Fruit fly (Drosophila melanogaster): ENCODE data around the gene indra.
A peak's percentile ranks its signal among the peaks of the same experiment; 100 is the strongest.

The indra gene

DNA sequence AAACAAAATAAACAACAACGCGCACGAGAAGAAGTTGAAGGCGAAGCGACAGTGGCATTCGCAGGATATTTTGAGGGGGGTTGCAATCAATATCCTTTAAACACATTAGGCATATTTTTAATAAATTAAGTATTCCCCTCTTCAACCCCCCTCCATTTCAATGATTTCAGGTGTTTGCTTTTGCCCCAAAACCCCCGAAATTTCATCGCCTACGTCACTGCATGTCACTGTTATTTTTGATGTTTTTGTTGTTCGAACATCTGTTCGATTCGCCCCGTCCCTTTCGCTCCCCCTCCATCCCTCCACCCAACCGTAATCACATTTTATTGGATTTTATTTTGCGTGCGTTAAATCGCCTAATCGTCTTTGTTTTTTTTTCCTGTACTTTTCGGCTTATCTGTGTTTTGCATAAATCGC is 26.0 kb upstream of the indra start (continued):
- peak; percentile 19 for TF ChIP-seq schlank (tag; optimal IDR thresholded peaks at IDR 0.05)
- TF ChIP-seq CG43689 (GFP tag; IDR thresholded peaks at IDR 0.05), result peak; percentile 53; the same call in 1 of the 2 replicates
- peak; percentile 67 for TF ChIP-seq CG18619 (GFP tag; optimal IDR thresholded peaks at IDR 0.05)
- TF ChIP-seq CG34376 (GFP tag; optimal IDR thresholded peaks at IDR 0.05), result peak; percentile 4
- TF ChIP-seq ind (GFP tag; optimal IDR thresholded peaks at IDR 0.05), result peak; percentile 76
- peak; percentile 63 for TF ChIP-seq crc (GFP tag; optimal IDR thresholded peaks at IDR 0.05)
- TF ChIP-seq rib (GFP tag; IDR thresholded peaks at IDR 0.05), result peak; percentile 82
- TF ChIP-seq CTCF (GFP tag; optimal IDR thresholded peaks at IDR 0.05), result no peak
- peak; percentile 83 for TF ChIP-seq CG17361 (GFP tag; IDR thresholded peaks at IDR 0.05)
- peak; percentile 56 for TF ChIP-seq CG12071 (GFP tag; optimal IDR thresholded peaks at IDR 0.05)
- TF ChIP-seq stwl (tag; optimal IDR thresholded peaks at IDR 0.05), result peak; percentile 2
- TF ChIP-seq CG1529 (GFP tag; optimal IDR thresholded peaks at IDR 0.05), result peak; percentile 56
- TF ChIP-seq CG10366 (GFP tag; IDR thresholded peaks at IDR 0.05), result peak; percentile 87
- peak; percentile 22 for TF ChIP-seq Deaf1 (tag; optimal IDR thresholded peaks at IDR 0.05)
- TF ChIP-seq Oli (tag; optimal IDR thresholded peaks at IDR 0.05), result peak; percentile 78
- peak; percentile 53 for TF ChIP-seq nerfin-1 (tag; optimal IDR thresholded peaks at IDR 0.05)
- TF ChIP-seq CG31365 (tag; optimal IDR thresholded peaks at IDR 0.05), result peak; percentile 41
- TF ChIP-seq CG16779 (GFP tag; IDR thresholded peaks at IDR 0.05), result 0 out of 2 replicates have a peak, but pooled peaks have one; percentile 61
- peak; percentile 85 for TF ChIP-seq stc (GFP tag; IDR thresholded peaks at IDR 0.05)
- no peak for TF ChIP-seq fru (optimal IDR thresholded peaks at IDR 0.05)
- TF ChIP-seq CG11247 (GFP tag; IDR thresholded peaks at IDR 0.05), result peak; percentile 81
- peak; percentile 80 for TF ChIP-seq cwo (GFP tag; optimal IDR thresholded peaks at IDR 0.05)
- peak; percentile 24; the same call in 1 of the 2 replicates for TF ChIP-seq aop (GFP tag; IDR thresholded peaks at IDR 0.05)
- TF ChIP-seq Sry-δ (GFP tag; optimal IDR thresholded peaks at IDR 0.05), result peak; percentile 36
- peak; percentile 33 for TF ChIP-seq sug (tag; optimal IDR thresholded peaks at IDR 0.05)
- TF ChIP-seq repo (GFP tag; optimal IDR thresholded peaks at IDR 0.05), result peak; percentile 56
- TF ChIP-seq ken (GFP tag; IDR thresholded peaks at IDR 0.05), result peak; percentile 78; the same call in 2 of the 3 replicates
- TF ChIP-seq CG8765 (GFP tag; IDR thresholded peaks at IDR 0.05), result peak; percentile 96
- TF ChIP-seq Mad (GFP tag; optimal IDR thresholded peaks at IDR 0.05), result peak; percentile 66
- TF ChIP-seq inv (GFP tag; IDR thresholded peaks at IDR 0.05; ENCODE audit: partially characterized antibody), result no peak
- TF ChIP-seq Hmr (GFP tag; optimal IDR thresholded peaks at IDR 0.05), result peak; percentile 80
- peak; percentile 84 for TF ChIP-seq CG34422 (GFP tag; IDR thresholded peaks at IDR 0.05)
- TF ChIP-seq Hmx (GFP tag; optimal IDR thresholded peaks at IDR 0.05), result no peak
- TF ChIP-seq dysf (GFP tag; IDR thresholded peaks at IDR 0.05), result peak; percentile 89
- peak; percentile 46 for TF ChIP-seq CG4617 (GFP tag; optimal IDR thresholded peaks at IDR 0.05; ENCODE audit: borderline replicate concordance)
- peak; percentile 54; the same call in 1 of the 2 replicates for TF ChIP-seq danr (GFP tag; IDR thresholded peaks at IDR 0.05)
- peak; percentile 57 for TF ChIP-seq E2f2 (GFP tag; IDR thresholded peaks at IDR 0.05)
- peak; percentile 59; the same call in 1 of the 2 replicates for TF ChIP-seq dati (GFP tag; IDR thresholded peaks at IDR 0.05)
- peak; percentile 78 for TF ChIP-seq ac (GFP tag; optimal IDR thresholded peaks at IDR 0.05)
- no peak for TF ChIP-seq dimm (GFP tag; IDR thresholded peaks at IDR 0.05)
- TF ChIP-seq GATAe (GFP tag; conservative IDR thresholded peaks at IDR 0.05), result peak; percentile 55
- peak; percentile 78 for TF ChIP-seq CG14050 (GFP tag; IDR thresholded peaks at IDR 0.05)
- TF ChIP-seq Elba2 (GFP tag; optimal IDR thresholded peaks at IDR 0.05), result peak; percentile 76
- TF ChIP-seq Nf-YA (GFP tag; IDR thresholded peaks at IDR 0.05), result peak; percentile 72
- TF ChIP-seq CG11398 (GFP tag; optimal IDR thresholded peaks at IDR 0.05), result peak; percentile 57
- TF ChIP-seq Dip2 (GFP tag; IDR thresholded peaks at IDR 0.05), result no peak
- peak; percentile 92 for TF ChIP-seq slbo (GFP tag; IDR thresholded peaks at IDR 0.05)
- TF ChIP-seq CG6175 (GFP tag; IDR thresholded peaks at IDR 0.05), result peak; percentile 60; the same call in 1 of the 3 replicates
- peak; percentile 78; the same call in 2 of the 3 replicates for TF ChIP-seq CG11560 (tag; IDR thresholded peaks at IDR 0.05)
- peak; percentile 20 for TF ChIP-seq CG7928 (GFP tag; optimal IDR thresholded peaks at IDR 0.05)
- TF ChIP-seq croc (GFP tag; conservative IDR thresholded peaks at IDR 0.05), result peak; percentile 79
- peak; percentile 72 for TF ChIP-seq Usf (GFP tag; optimal IDR thresholded peaks at IDR 0.05)
- peak; percentile 79 for TF ChIP-seq CG1602 (GFP tag; optimal IDR thresholded peaks at IDR 0.05)

All from whole organism, embryonic.